Fruit fly (Drosophila melanogaster): ENCODE data around the gene Tango2.

- TF ChIP-seq h (optimal IDR thresholded peaks at IDR 0.05) (no peak), Myc (optimal IDR thresholded peaks at IDR 0.05) (no peak), psq (optimal IDR thresholded peaks at IDR 0.05) (no peak), ttk (optimal IDR thresholded peaks at IDR 0.05) (no peak)
These were observed 13.6 kb downstream of the Tango2 start for dm6 chrX:13630290-13630900.

Data from Kc167 (cell line).